Comparison of ENCODE assay signal across 1 fruit fly cellular context in genomic region chr3R:16987220-16987923, dm6.
A peak's percentile ranks its signal among the peaks of the same experiment; 100 is the strongest.
TF ChIP-seq lines count a peak whose summit lies in the region.

Gene CG18622 (minus strand): TSS chr3R:16987732.

TF ChIP-seq in whole organism, embryonic, 481 proteins besides CTCF, POLR2A, EP300 and RAD21 (continued from another document):
- TF ChIP-seq sens (GFP tag; lab: Kevin White, UChicago) = no peak
- no peak for TF ChIP-seq schlank (tag; optimal IDR thresholded peaks at IDR 0.05; lab: Kevin White, UChicago)
- no peak for TF ChIP-seq lbe (GFP tag; optimal IDR thresholded peaks at IDR 0.05; lab: Kevin White, UChicago)
- TF ChIP-seq B-H1 (GFP tag; IDR thresholded peaks at IDR 0.05; lab: Robert Waterston, UW) = no peak
- no peak for TF ChIP-seq CG7786 (GFP tag; optimal IDR thresholded peaks at IDR 0.05; lab: Kevin White, UChicago)
- TF ChIP-seq peb (GFP tag; IDR thresholded peaks at IDR 0.05; lab: Robert Waterston, UW) = no peak
- no peak for TF ChIP-seq CG6813 (GFP tag; optimal IDR thresholded peaks at IDR 0.05; lab: Kevin White, UChicago)
- no peak for TF ChIP-seq scrt (GFP tag; optimal IDR thresholded peaks at IDR 0.05; lab: Kevin White, UChicago)
- no peak for TF ChIP-seq insv (GFP tag; optimal IDR thresholded peaks at IDR 0.05; lab: Kevin White, UChicago)
- no peak for TF ChIP-seq en (GFP tag; optimal IDR thresholded peaks at IDR 0.05; lab: Kevin White, UChicago)
- no peak for TF ChIP-seq Hsf (GFP tag; optimal IDR thresholded peaks at IDR 0.05; lab: Kevin White, UChicago)
- no peak; the same call in 1 of the 2 replicates for TF ChIP-seq CG14014 (GFP tag; IDR thresholded peaks at IDR 0.05; lab: Robert Waterston, UW)
- TF ChIP-seq CG30431 (GFP tag; optimal IDR thresholded peaks at IDR 0.05; lab: Kevin White, UChicago) = no peak
- TF ChIP-seq Hmx (GFP tag; optimal IDR thresholded peaks at IDR 0.05; lab: Kevin White, UChicago) = no peak
- no peak for TF ChIP-seq CG9797 (GFP tag; optimal IDR thresholded peaks at IDR 0.05; lab: Kevin White, UChicago)
- no peak for TF ChIP-seq BtbVII (GFP tag; optimal IDR thresholded peaks at IDR 0.05; lab: Kevin White, UChicago)
- TF ChIP-seq Sry-δ (GFP tag; optimal IDR thresholded peaks at IDR 0.05; lab: Kevin White, UChicago) = no peak
- TF ChIP-seq CG15514 (GFP tag; optimal IDR thresholded peaks at IDR 0.05; lab: Kevin White, UChicago) = peak; percentile 30
- TF ChIP-seq CG11695 (GFP tag; IDR thresholded peaks at IDR 0.05; lab: Robert Waterston, UW) = no peak
- no peak for TF ChIP-seq odd (GFP tag; optimal IDR thresholded peaks at IDR 0.05; lab: Kevin White, UChicago)
- no peak for TF ChIP-seq Mad (GFP tag; optimal IDR thresholded peaks at IDR 0.05; lab: Kevin White, UChicago)
- TF ChIP-seq mld (GFP tag; IDR thresholded peaks at IDR 0.05; lab: Robert Waterston, UW; ENCODE audit: partially characterized antibody) = no peak
- TF ChIP-seq org-1 (GFP tag; optimal IDR thresholded peaks at IDR 0.05; lab: Kevin White, UChicago) = no peak
- TF ChIP-seq ttk (GFP tag; IDR thresholded peaks at IDR 0.05; lab: Robert Waterston, UW) = no peak
- no peak for TF ChIP-seq ato (GFP tag; IDR thresholded peaks at IDR 0.05; lab: Robert Waterston, UW; ENCODE audit: partially characterized antibody)
- TF ChIP-seq jumu (GFP tag; optimal IDR thresholded peaks at IDR 0.05; lab: Kevin White, UChicago) = no peak
- TF ChIP-seq CG15011 (GFP tag; optimal IDR thresholded peaks at IDR 0.05; lab: Kevin White, UChicago) = no peak
- TF ChIP-seq CG15073 (GFP tag; optimal IDR thresholded peaks at IDR 0.05; lab: Kevin White, UChicago) = no peak
- no peak for TF ChIP-seq tin (GFP tag; optimal IDR thresholded peaks at IDR 0.05; lab: Kevin White, UChicago)
- no peak for TF ChIP-seq Ets65A (GFP tag; lab: Kevin White, UChicago)
- peak; percentile 4 for TF ChIP-seq CG3407 (GFP tag; optimal IDR thresholded peaks at IDR 0.05; lab: Kevin White, UChicago)
- TF ChIP-seq CG11093 (GFP tag; IDR thresholded peaks at IDR 0.05; lab: Robert Waterston, UW) = no peak
- TF ChIP-seq CG12659 (GFP tag; optimal IDR thresholded peaks at IDR 0.05; lab: Kevin White, UChicago) = peak; percentile 24
- no peak for TF ChIP-seq CG12155 (GFP tag; optimal IDR thresholded peaks at IDR 0.05; lab: Kevin White, UChicago)
- TF ChIP-seq chif (GFP tag; optimal IDR thresholded peaks at IDR 0.05; lab: Kevin White, UChicago) = no peak
- TF ChIP-seq seq (GFP tag; IDR thresholded peaks at IDR 0.05; lab: Robert Waterston, UW) = 0 out of 2 replicates have a peak, but pooled peaks have one; percentile 8
- no peak for TF ChIP-seq dmrt99B (tag; optimal IDR thresholded peaks at IDR 0.05; lab: Kevin White, UChicago)
- TF ChIP-seq CG13894 (tag; optimal IDR thresholded peaks at IDR 0.05; lab: Kevin White, UChicago) = peak; percentile 95
- TF ChIP-seq CG1792 (GFP tag; optimal IDR thresholded peaks at IDR 0.05; lab: Kevin White, UChicago) = no peak
- TF ChIP-seq CG12219 (GFP tag; optimal IDR thresholded peaks at IDR 0.05; lab: Kevin White, UChicago) = no peak
- TF ChIP-seq sd (tag; optimal IDR thresholded peaks at IDR 0.05; lab: Kevin White, UChicago) = peak; percentile 61
- no peak for TF ChIP-seq gt (GFP tag; IDR thresholded peaks at IDR 0.05; lab: Robert Waterston, UW)
- TF ChIP-seq Neu2 (GFP tag; optimal IDR thresholded peaks at IDR 0.05; lab: Kevin White, UChicago; ENCODE audit: borderline replicate concordance) = no peak
- peak; percentile 35; the same call in 1 of the 2 replicates for TF ChIP-seq ranshi (GFP tag; IDR thresholded peaks at IDR 0.05; lab: Robert Waterston, UW)
- TF ChIP-seq al (GFP tag; IDR thresholded peaks at IDR 0.05; lab: Robert Waterston, UW) = no peak
- no peak for TF ChIP-seq fd3F (GFP tag; optimal IDR thresholded peaks at IDR 0.05; lab: Kevin White, UChicago)
- peak; percentile 74 for TF ChIP-seq Blimp-1 (GFP tag; optimal IDR thresholded peaks at IDR 0.05; lab: Kevin White, UChicago)
- TF ChIP-seq Sry-β (GFP tag; optimal IDR thresholded peaks at IDR 0.05; lab: Kevin White, UChicago) = no peak
- TF ChIP-seq H15 (GFP tag; IDR thresholded peaks at IDR 0.05; lab: Robert Waterston, UW) = no peak
- TF ChIP-seq corto (GFP tag; optimal IDR thresholded peaks at IDR 0.05; lab: Kevin White, UChicago) = no peak
- no peak for TF ChIP-seq CG2202 (tag; optimal IDR thresholded peaks at IDR 0.05; lab: Kevin White, UChicago)
- TF ChIP-seq unpg (GFP tag; optimal IDR thresholded peaks at IDR 0.05; lab: Kevin White, UChicago) = no peak
- TF ChIP-seq D (optimal IDR thresholded peaks at IDR 0.05; lab: Kevin White, UChicago) = peak; percentile 1
- no peak for TF ChIP-seq D (GFP tag; optimal IDR thresholded peaks at IDR 0.05; lab: Kevin White, UChicago)
- TF ChIP-seq CG18599 (GFP tag; optimal IDR thresholded peaks at IDR 0.05; lab: Kevin White, UChicago) = peak; percentile 28
- peak; percentile 11 for TF ChIP-seq Sox100B (GFP tag; optimal IDR thresholded peaks at IDR 0.05; lab: Kevin White, UChicago)
- TF ChIP-seq ap (GFP tag; IDR thresholded peaks at IDR 0.05; lab: Robert Waterston, UW) = no peak
- no peak for TF ChIP-seq CG5245 (GFP tag; optimal IDR thresholded peaks at IDR 0.05; lab: Kevin White, UChicago)
- TF ChIP-seq lilli (GFP tag; optimal IDR thresholded peaks at IDR 0.05; lab: Kevin White, UChicago) = no peak
- TF ChIP-seq fd96Cb (tag; optimal IDR thresholded peaks at IDR 0.05; lab: Kevin White, UChicago) = peak; percentile 6
- no peak for TF ChIP-seq Ravus (GFP tag; IDR thresholded peaks at IDR 0.05; lab: Robert Waterston, UW)
- TF ChIP-seq Max (GFP tag; optimal IDR thresholded peaks at IDR 0.05; lab: Kevin White, UChicago) = no peak
- no peak for TF ChIP-seq sc (optimal IDR thresholded peaks at IDR 0.05; lab: Kevin White, UChicago)
- peak; percentile 23 for TF ChIP-seq sc (GFP tag; optimal IDR thresholded peaks at IDR 0.05; lab: Kevin White, UChicago)
- TF ChIP-seq CG8765 (GFP tag; IDR thresholded peaks at IDR 0.05; lab: Robert Waterston, UW) = no peak
- TF ChIP-seq CG10431 (GFP tag; optimal IDR thresholded peaks at IDR 0.05; lab: Kevin White, UChicago) = no peak
- no peak for TF ChIP-seq CG4707 (GFP tag; optimal IDR thresholded peaks at IDR 0.05; lab: Kevin White, UChicago)
- no peak for TF ChIP-seq Hr78 (GFP tag; optimal IDR thresholded peaks at IDR 0.05; lab: Kevin White, UChicago)
- TF ChIP-seq sima (GFP tag; optimal IDR thresholded peaks at IDR 0.05; lab: Kevin White, UChicago) = no peak
- no peak for TF ChIP-seq CG6854 (GFP tag; optimal IDR thresholded peaks at IDR 0.05; lab: Kevin White, UChicago)
- peak; percentile 29 for TF ChIP-seq CG32532 (GFP tag; IDR thresholded peaks at IDR 0.05; lab: Robert Waterston, UW)
- no peak for TF ChIP-seq CG6683 (GFP tag; optimal IDR thresholded peaks at IDR 0.05; lab: Kevin White, UChicago)
- TF ChIP-seq D19B (GFP tag; optimal IDR thresholded peaks at IDR 0.05; lab: Kevin White, UChicago) = no peak
- no peak for TF ChIP-seq CG4854 (GFP tag; optimal IDR thresholded peaks at IDR 0.05; lab: Kevin White, UChicago)
- TF ChIP-seq pfk (GFP tag; optimal IDR thresholded peaks at IDR 0.05; lab: Kevin White, UChicago) = peak; percentile 12
- TF ChIP-seq fd64A (GFP tag; optimal IDR thresholded peaks at IDR 0.05; lab: Kevin White, UChicago) = no peak
- no peak for TF ChIP-seq CG3838 (GFP tag; optimal IDR thresholded peaks at IDR 0.05; lab: Kevin White, UChicago)
- TF ChIP-seq CG10267 (tag; optimal IDR thresholded peaks at IDR 0.05; lab: Kevin White, UChicago) = no peak
- no peak; the same call in 2 of the 3 replicates for TF ChIP-seq z (GFP tag; IDR thresholded peaks at IDR 0.05; lab: Robert Waterston, UW)
- no peak for TF ChIP-seq sens-2 (GFP tag; IDR thresholded peaks at IDR 0.05; lab: Robert Waterston, UW)
- no peak for TF ChIP-seq tup (GFP tag; optimal IDR thresholded peaks at IDR 0.05; lab: Kevin White, UChicago)
- no peak for TF ChIP-seq CG12299 (tag; optimal IDR thresholded peaks at IDR 0.05; lab: Kevin White, UChicago)
- TF ChIP-seq CG33213 (GFP tag; optimal IDR thresholded peaks at IDR 0.05; lab: Kevin White, UChicago) = no peak
- no peak for TF ChIP-seq C15 (GFP tag; IDR thresholded peaks at IDR 0.05; lab: Robert Waterston, UW)
- TF ChIP-seq Bdp1 (GFP tag; optimal IDR thresholded peaks at IDR 0.05; lab: Kevin White, UChicago) = no peak
- no peak for TF ChIP-seq Rfx (GFP tag; IDR thresholded peaks at IDR 0.05; lab: Robert Waterston, UW)
TF ChIP-seq in whole organism, embryonic: peak in this region for 74.
